Worm (Caenorhabditis elegans) whole organism, late embryonic: ENCODE data around the gene tbc-12.
A peak's percentile ranks its signal among the peaks of the same experiment; 100 is the strongest.

Experiments used
- T23F11.4 ChIP-seq: fragments of 200-800 bp; sonication (Bioruptor generic); optimal IDR thresholded peaks from 2 replicates; lab custom pipeline; 2018; ENCODE audit warnings: mild to moderate bottlenecking, missing genetic modification characterization, missing compliant biosample characterization
- ama-1 ChIP-seq: fragments of 150-350 bp; optimal IDR thresholded peaks from 2 replicates; lab custom pipeline; 2014
- ceh-18 ChIP-seq: sonication (generic microtip); optimal IDR thresholded peaks from 2 replicates; lab custom pipeline; 2016; ENCODE audit warnings: missing genetic modification characterization, missing compliant biosample characterization
- ceh-19 ChIP-seq: fragments of 200-800 bp; sonication (Bioruptor generic); optimal IDR thresholded peaks from 2 replicates; lab custom pipeline; 2018; ENCODE audit warnings: mild to moderate bottlenecking, missing genetic modification characterization, missing compliant biosample characterization
- ceh-9 ChIP-seq: sonication (generic microtip); optimal IDR thresholded peaks from 2 replicates; lab custom pipeline; 2016; ENCODE audit warnings: mild to moderate bottlenecking, missing genetic modification characterization, inconsistent platforms, missing compliant biosample characterization
- ets-4 ChIP-seq: sonication (generic microtip); optimal IDR thresholded peaks from 2 replicates; lab custom pipeline; 2016; ENCODE audit warnings: missing genetic modification characterization, missing compliant biosample characterization
- lim-6 ChIP-seq: sonication (generic microtip); optimal IDR thresholded peaks from 2 replicates; lab custom pipeline; 2016; ENCODE audit warnings: missing genetic modification characterization, missing compliant biosample characterization
- madf-2 ChIP-seq: sonication (generic microtip); optimal IDR thresholded peaks from 2 replicates; lab custom pipeline; 2017; ENCODE audit warnings: missing genetic modification characterization, missing compliant biosample characterization
- nfya-1 ChIP-seq: sonication (generic microtip); optimal IDR thresholded peaks from 2 replicates; lab custom pipeline; 2017; ENCODE audit warnings: missing genetic modification characterization, mild to moderate bottlenecking, missing compliant biosample characterization, antibody characterized with exemption, moderate library complexity
- nhr-11 ChIP-seq: fragments of 150-350 bp; optimal IDR thresholded peaks from 2 replicates; lab custom pipeline; 2014; ENCODE audit warnings: missing biosample characterization, missing genetic modification characterization
- npax-4 ChIP-seq: sonication (generic microtip); optimal IDR thresholded peaks from 2 replicates; lab custom pipeline; 2016; ENCODE audit warnings: missing genetic modification characterization, missing compliant biosample characterization
- unc-55 ChIP-seq: sonication (generic microtip); optimal IDR thresholded peaks from 2 replicates; lab custom pipeline; 2017; ENCODE audit warnings: missing biosample characterization, missing genetic modification reagents, missing genetic modification characterization

DNA sequence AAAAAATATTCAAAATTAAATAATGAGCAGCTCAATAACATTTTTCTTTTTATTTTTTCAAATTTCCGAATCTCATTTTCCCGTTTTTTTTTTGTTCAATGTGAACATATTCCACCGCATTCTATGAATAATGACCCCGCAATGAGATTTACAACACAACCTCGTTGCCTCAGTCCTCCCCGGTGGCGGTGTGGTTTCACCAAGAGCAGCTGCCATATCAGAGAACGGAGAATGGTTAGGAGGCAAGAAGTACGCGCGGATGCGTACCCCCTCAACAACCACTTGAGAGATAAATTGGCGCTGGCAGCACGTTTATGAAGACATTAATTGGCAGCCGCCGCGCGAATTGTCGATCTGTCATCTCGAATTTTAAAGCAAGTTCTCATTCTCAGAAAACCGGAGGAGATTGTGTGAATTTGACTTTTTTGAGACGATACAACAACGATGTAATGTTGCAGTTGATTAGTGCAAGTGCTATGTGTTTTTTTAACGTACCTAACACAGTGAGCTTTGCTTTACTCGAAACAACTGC lies 18.5 kb downstream of the tbc-12 start:
- TF ChIP-seq ets-4: no peak
- no peak for TF ChIP-seq nhr-11 (tag; lab: Kevin White, UChicago)
- no peak for TF ChIP-seq madf-2
- TF ChIP-seq lim-6 (tag; lab: Kevin White, UChicago): no peak
- no peak for TF ChIP-seq nfya-1 (tag; lab: Kevin White, UChicago)
- TF ChIP-seq npax-4 (tag; lab: Kevin White, UChicago): no peak
- TF ChIP-seq ceh-18 (tag; lab: Kevin White, UChicago): no peak
- peak; percentile 68 for TF ChIP-seq unc-55
- TF ChIP-seq ama-1: no peak
- TF ChIP-seq ceh-19 (GFP tag; lab: Kevin White, UChicago): no peak
- no peak for TF ChIP-seq ceh-9 (tag; lab: Kevin White, UChicago)
- no peak for TF ChIP-seq T23F11.4 (GFP tag; lab: Kevin White, UChicago)
